Fruit fly (Drosophila melanogaster): Measurements from ENCODE around the gene Dnaaf6.

Dnaaf6 gene

dm6 chr3L:14673740-14674463 lies 10.7 kb upstream of the Dnaaf6 start (continued):
- TF ChIP-seq mam (GFP tag; optimal IDR thresholded peaks at IDR 0.05), result no peak
- TF ChIP-seq lmd (GFP tag; IDR thresholded peaks at IDR 0.05), result no peak
- no peak for TF ChIP-seq Mad (GFP tag; optimal IDR thresholded peaks at IDR 0.05)
- TF ChIP-seq CG8765 (GFP tag; IDR thresholded peaks at IDR 0.05), result no peak
- peak; percentile 54; the same call in 1 of the 4 replicates for TF ChIP-seq Dll (GFP tag; IDR thresholded peaks at IDR 0.05; ENCODE audit: partially characterized antibody)
- no peak for TF ChIP-seq CG12071 (GFP tag; optimal IDR thresholded peaks at IDR 0.05)
- peak; percentile 69 for TF ChIP-seq HmgZ (tag; optimal IDR thresholded peaks at IDR 0.05)
- no peak for TF ChIP-seq Ravus (GFP tag; IDR thresholded peaks at IDR 0.05)
- no peak for TF ChIP-seq CG11085 (GFP tag; IDR thresholded peaks at IDR 0.05)
- no peak for TF ChIP-seq ATbp (GFP tag; optimal IDR thresholded peaks at IDR 0.05)
- TF ChIP-seq CG6175 (GFP tag; IDR thresholded peaks at IDR 0.05), result no peak
- no peak for TF ChIP-seq CG7745 (tag; optimal IDR thresholded peaks at IDR 0.05)
- TF ChIP-seq CTCF (GFP tag; optimal IDR thresholded peaks at IDR 0.05), result peak; percentile 66
- no peak for TF ChIP-seq MESR4 (GFP tag; optimal IDR thresholded peaks at IDR 0.05)
- peak; percentile 94 for TF ChIP-seq Opbp (GFP tag; IDR thresholded peaks at IDR 0.05; ENCODE audit: partially characterized antibody)
- TF ChIP-seq cad (GFP tag; optimal IDR thresholded peaks at IDR 0.05), result no peak
- no peak for TF ChIP-seq CG17359 (tag; optimal IDR thresholded peaks at IDR 0.05)
- TF ChIP-seq Atf-2 (GFP tag; optimal IDR thresholded peaks at IDR 0.05), result no peak
- no peak for TF ChIP-seq CG9797 (GFP tag; optimal IDR thresholded peaks at IDR 0.05)
- TF ChIP-seq ci (GFP tag; IDR thresholded peaks at IDR 0.05), result no peak
- no peak for TF ChIP-seq CG9727 (GFP tag; optimal IDR thresholded peaks at IDR 0.05)
- TF ChIP-seq ase (GFP tag; IDR thresholded peaks at IDR 0.05), result no peak
- TF ChIP-seq CG12155 (GFP tag; optimal IDR thresholded peaks at IDR 0.05), result no peak
- no peak for TF ChIP-seq CG15269 (tag; optimal IDR thresholded peaks at IDR 0.05)
- TF ChIP-seq CG17568 (GFP tag; optimal IDR thresholded peaks at IDR 0.05), result no peak
- no peak for TF ChIP-seq CG4617 (GFP tag; optimal IDR thresholded peaks at IDR 0.05; ENCODE audit: borderline replicate concordance)
- TF ChIP-seq Lim3 (GFP tag; IDR thresholded peaks at IDR 0.05), result no peak
- no peak for TF ChIP-seq CG33213 (GFP tag; optimal IDR thresholded peaks at IDR 0.05)
- TF ChIP-seq seq (GFP tag; IDR thresholded peaks at IDR 0.05), result no peak
- TF ChIP-seq CG13894 (tag; optimal IDR thresholded peaks at IDR 0.05), result peak; percentile 57
- no peak for TF ChIP-seq Dek (tag; optimal IDR thresholded peaks at IDR 0.05)
- no peak for TF ChIP-seq psq (GFP tag; optimal IDR thresholded peaks at IDR 0.05)
- no peak for TF ChIP-seq Nf-YB (GFP tag; optimal IDR thresholded peaks at IDR 0.05)
- no peak for TF ChIP-seq Gsc (GFP tag; IDR thresholded peaks at IDR 0.05)
- TF ChIP-seq CG8359 (GFP tag; optimal IDR thresholded peaks at IDR 0.05; ENCODE audit: borderline replicate concordance), result no peak
- no peak for TF ChIP-seq Awh (GFP tag; IDR thresholded peaks at IDR 0.05)
- no peak for TF ChIP-seq CG13424 (tag; optimal IDR thresholded peaks at IDR 0.05)
- no peak for TF ChIP-seq br (optimal IDR thresholded peaks at IDR 0.05)
- TF ChIP-seq CG15073 (GFP tag; optimal IDR thresholded peaks at IDR 0.05), result no peak
- no peak for TF ChIP-seq jumu (GFP tag; optimal IDR thresholded peaks at IDR 0.05)
- no peak for TF ChIP-seq CG12299 (tag; optimal IDR thresholded peaks at IDR 0.05)
- TF ChIP-seq sug (tag; optimal IDR thresholded peaks at IDR 0.05), result peak; percentile 7
- no peak for TF ChIP-seq CG7372 (GFP tag; IDR thresholded peaks at IDR 0.05)
- no peak for TF ChIP-seq ERR (GFP tag; optimal IDR thresholded peaks at IDR 0.05)
- TF ChIP-seq Dad (GFP tag; optimal IDR thresholded peaks at IDR 0.05), result no peak
- TF ChIP-seq CG16813 (GFP tag; IDR thresholded peaks at IDR 0.05; ENCODE audit: partially characterized antibody), result peak; percentile 86
- TF ChIP-seq C15 (GFP tag; IDR thresholded peaks at IDR 0.05), result 0 out of 3 replicates have a peak, but pooled peaks have one; percentile 21
- no peak for TF ChIP-seq corto (GFP tag; optimal IDR thresholded peaks at IDR 0.05)
- no peak for TF ChIP-seq CG16779 (GFP tag; IDR thresholded peaks at IDR 0.05)
- TF ChIP-seq Chrac-16 (GFP tag; optimal IDR thresholded peaks at IDR 0.05), result no peak
- no peak for TF ChIP-seq fd3F (GFP tag; optimal IDR thresholded peaks at IDR 0.05)
